Worm (Caenorhabditis elegans) whole organism, L4 larva: ENCODE measurements around the gene ins-7.

ENCODE experiments used
- ceh-20 ChIP-seq: fragments of 200-800 bp; sonication (Bioruptor generic); IDR thresholded peaks from 2 replicates; pipeline ENCODE4 v1.3.6; 2022; ENCODE audit warnings: missing genetic modification reagents, missing genetic modification characterization, missing compliant biosample characterization
- fkh-10 ChIP-seq: fragments of 150-350 bp; optimal IDR thresholded peaks from 2 replicates; lab custom pipeline; 2014; ENCODE audit warnings: missing biosample characterization, missing genetic modification reagents, missing genetic modification characterization
- madf-9 ChIP-seq: fragments of 200-800 bp; sonication (Bioruptor generic); conservative IDR thresholded peaks from 2 replicates; pipeline ENCODE4 v1.3.6; 2022; ENCODE audit warnings: missing genetic modification reagents, missing genetic modification characterization, missing compliant biosample characterization
- nhr-6 ChIP-seq: fragments of 150-350 bp; optimal IDR thresholded peaks from 2 replicates; lab custom pipeline; 2014; ENCODE audit warnings: missing biosample characterization, missing genetic modification characterization
- php-3 ChIP-seq: fragments of 200-800 bp; sonication (Bioruptor generic); IDR thresholded peaks from 2 replicates; pipeline ENCODE4 v1.3.6; 2022; ENCODE audit warnings: missing genetic modification reagents, missing genetic modification characterization, missing compliant biosample characterization
- ztf-7 ChIP-seq: fragments of 150-350 bp; optimal IDR thresholded peaks from 2 replicates; lab custom pipeline; 2014; ENCODE audit warnings: missing biosample characterization, missing genetic modification characterization

DNA sequence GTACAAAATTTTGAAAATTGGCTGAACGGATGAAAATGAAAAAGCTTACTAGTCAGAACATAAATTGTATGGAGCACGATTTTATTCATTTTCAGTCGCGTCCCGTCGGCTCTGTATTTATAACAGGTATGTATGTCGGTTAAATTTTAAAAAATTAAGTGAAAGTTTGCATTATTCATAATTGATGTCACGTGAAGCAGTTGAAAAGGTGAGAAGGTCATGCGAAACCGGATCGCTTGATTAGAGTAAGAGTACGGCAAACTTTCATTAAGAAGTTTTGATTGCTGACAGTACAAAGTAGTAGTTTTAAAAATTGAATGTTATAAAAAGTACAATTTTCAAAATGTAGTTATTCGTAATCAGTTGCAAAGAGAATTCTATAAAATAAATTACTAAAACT is 9.4 kb downstream of the ins-7 start:
- no peak for TF ChIP-seq fkh-10
- TF ChIP-seq ceh-20 (GFP tag; lab: Robert Waterston, UW) = no peak
- no peak for TF ChIP-seq nhr-6
- TF ChIP-seq ztf-7 (tag; lab: Kevin White, UChicago) = no peak
- no peak for TF ChIP-seq php-3 (GFP tag; lab: Robert Waterston, UW)
- TF ChIP-seq madf-9 = no peak
